Worm (Caenorhabditis elegans): ENCODE results near the gene Y55B1BR.6.

Y55B1BR.6 gene

ce11 chrIII:422553-422952 is 41.1 kb downstream of the Y55B1BR.6 start:
- TF ChIP-seq tbx-11 (GFP tag; IDR thresholded peaks at IDR 0.05) = no peak
- no peak for TF ChIP-seq sea-1 (GFP tag; conservative IDR thresholded peaks at IDR 0.05)
- TF ChIP-seq flt-1 (GFP tag; IDR thresholded peaks at IDR 0.05) = no peak
- no peak for TF ChIP-seq hnd-1 (tag; optimal IDR thresholded peaks at IDR 0.05)
- no peak for TF ChIP-seq ets-7 (tag; optimal IDR thresholded peaks at IDR 0.05)
- no peak for TF ChIP-seq ama-1 (optimal IDR thresholded peaks at IDR 0.05)
- no peak for TF ChIP-seq B0310.2 (tag; optimal IDR thresholded peaks at IDR 0.05)
- no peak for TF ChIP-seq hmg-4 (GFP tag; optimal IDR thresholded peaks at IDR 0.05)
- no peak for TF ChIP-seq scrt-1 (GFP tag; IDR thresholded peaks at IDR 0.05)

- TF ChIP-seq hmg-4 (GFP tag; optimal IDR thresholded peaks at IDR 0.05) (no peak), ets-7 (tag; optimal IDR thresholded peaks at IDR 0.05) (no peak)
Measured at ce11 chrIII:418649-419048, 45.0 kb downstream of the Y55B1BR.6 start, which contains the start of gene stim-1. TSS of gene stim-1 (minus strand) at chrIII:418749.

ce11 chrIII:415331-415775 is 48.3 kb downstream of the Y55B1BR.6 start:
- peak; percentile 68 for TF ChIP-seq pes-1 (GFP tag; IDR thresholded peaks at IDR 0.05)
- 0 out of 2 replicates have a peak, but pooled peaks have one; percentile 14 for TF ChIP-seq tbx-37 (GFP tag; conservative IDR thresholded peaks at IDR 0.05)
- peak; percentile 85 for TF ChIP-seq sea-1 (GFP tag; conservative IDR thresholded peaks at IDR 0.05)
- TF ChIP-seq tbx-11 (GFP tag; IDR thresholded peaks at IDR 0.05) = peak; percentile 81
- TF ChIP-seq flt-1 (GFP tag; IDR thresholded peaks at IDR 0.05) = peak; percentile 62
- TF ChIP-seq scrt-1 (GFP tag; IDR thresholded peaks at IDR 0.05) = peak; percentile 80
